Fruit fly (Drosophila melanogaster): Measurements from ENCODE around the gene CG13284.
A peak's percentile ranks its signal among the peaks of the same experiment; 100 is the strongest.

CG13284 gene

DNA sequence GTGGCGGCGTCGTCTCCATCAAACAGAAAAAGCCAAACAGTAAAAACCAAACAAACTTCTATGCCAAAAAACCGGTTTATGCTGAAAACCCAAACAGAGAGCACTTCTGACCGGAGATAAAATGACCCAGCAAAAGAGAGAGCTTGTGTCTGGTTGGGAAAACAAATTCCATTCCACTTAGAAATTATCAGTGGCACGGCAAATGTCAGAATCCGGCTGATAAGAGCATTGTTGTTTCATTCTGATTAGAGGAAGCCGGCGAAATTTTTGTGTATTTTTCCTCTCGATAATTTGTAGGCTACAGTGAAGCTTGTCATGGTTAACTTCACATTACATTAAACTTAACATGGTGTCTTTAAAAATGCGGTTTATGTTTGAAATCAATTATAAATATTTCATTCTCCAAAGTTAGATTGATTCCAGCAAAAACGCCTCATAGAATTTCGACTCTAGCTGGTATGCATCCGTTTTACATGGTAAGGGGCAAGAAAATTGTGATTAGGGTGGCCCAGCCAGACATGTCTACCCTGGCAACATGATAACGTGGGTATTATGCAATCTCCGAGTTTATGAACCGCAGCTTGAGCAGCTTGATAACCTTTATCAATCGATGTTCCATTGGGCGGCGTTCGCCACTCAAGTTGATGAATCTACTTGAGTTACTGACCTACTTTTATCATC is 31.0 kb downstream of the CG13284 start (continued):
- no peak for TF ChIP-seq Dll (GFP tag; IDR thresholded peaks at IDR 0.05; ENCODE audit: partially characterized antibody)
- TF ChIP-seq Hr51 (GFP tag; optimal IDR thresholded peaks at IDR 0.05), result peak in 1 of 2 experiments; percentile 37
- TF ChIP-seq CG17359 (tag; optimal IDR thresholded peaks at IDR 0.05), result no peak
- TF ChIP-seq lmd (GFP tag; IDR thresholded peaks at IDR 0.05), result no peak; the same call in 1 of the 2 replicates
- no peak for TF ChIP-seq Rx (GFP tag; IDR thresholded peaks at IDR 0.05)
- peak; percentile 52; the same call in 1 of the 3 replicates for TF ChIP-seq otp (GFP tag; IDR thresholded peaks at IDR 0.05)
- peak; percentile 38 for TF ChIP-seq Dad (GFP tag; optimal IDR thresholded peaks at IDR 0.05)
- TF ChIP-seq CG7556 (GFP tag; optimal IDR thresholded peaks at IDR 0.05), result peak; percentile 18
- peak; percentile 62; the same call in 1 of the 3 replicates for TF ChIP-seq CG6175 (GFP tag; IDR thresholded peaks at IDR 0.05)
- no peak for TF ChIP-seq ewg (GFP tag; optimal IDR thresholded peaks at IDR 0.05)
- peak; percentile 86 for TF ChIP-seq sd (tag; optimal IDR thresholded peaks at IDR 0.05)
- peak; percentile 40 for TF ChIP-seq CG1603 (tag; optimal IDR thresholded peaks at IDR 0.05)
- peak; percentile 13 for TF ChIP-seq ftz-f1 (GFP tag; optimal IDR thresholded peaks at IDR 0.05)
- TF ChIP-seq HmgZ (tag; optimal IDR thresholded peaks at IDR 0.05), result no peak
- peak; percentile 8 for TF ChIP-seq CG30403 (GFP tag; optimal IDR thresholded peaks at IDR 0.05)
- TF ChIP-seq B-H2 (GFP tag; optimal IDR thresholded peaks at IDR 0.05), result no peak
- TF ChIP-seq CG30020 (tag; optimal IDR thresholded peaks at IDR 0.05), result no peak
- no peak for TF ChIP-seq pum (GFP tag; optimal IDR thresholded peaks at IDR 0.05)
- TF ChIP-seq Nf-YA (GFP tag; IDR thresholded peaks at IDR 0.05), result no peak
- TF ChIP-seq gro (GFP tag; optimal IDR thresholded peaks at IDR 0.05), result peak; percentile 31
- peak; percentile 5 for TF ChIP-seq ERR (GFP tag; optimal IDR thresholded peaks at IDR 0.05)
- TF ChIP-seq Hr3 (GFP tag; optimal IDR thresholded peaks at IDR 0.05), result peak; percentile 3
- TF ChIP-seq nerfin-2 (GFP tag; IDR thresholded peaks at IDR 0.05; ENCODE audit: partially characterized antibody), result no peak
- no peak for TF ChIP-seq sr (GFP tag; IDR thresholded peaks at IDR 0.05)
- no peak for TF ChIP-seq amos (GFP tag; IDR thresholded peaks at IDR 0.05; ENCODE audit: partially characterized antibody)
- no peak for TF ChIP-seq CG16779 (GFP tag; IDR thresholded peaks at IDR 0.05)
- peak; percentile 49 for TF ChIP-seq CG15269 (tag; optimal IDR thresholded peaks at IDR 0.05)
- TF ChIP-seq sisA (GFP tag; IDR thresholded peaks at IDR 0.05), result peak; percentile 6; the same call in 1 of the 2 replicates
- TF ChIP-seq Atf-2 (GFP tag; optimal IDR thresholded peaks at IDR 0.05), result no peak
- TF ChIP-seq emc (GFP tag; optimal IDR thresholded peaks at IDR 0.05), result no peak
- TF ChIP-seq sens (GFP tag), result peak; percentile 87
- peak; percentile 34 for TF ChIP-seq Hmr (GFP tag; optimal IDR thresholded peaks at IDR 0.05)
- TF ChIP-seq Vsx1 (GFP tag; optimal IDR thresholded peaks at IDR 0.05), result no peak
- no peak for TF ChIP-seq fd3F (GFP tag; optimal IDR thresholded peaks at IDR 0.05)
- TF ChIP-seq jumu (GFP tag; optimal IDR thresholded peaks at IDR 0.05), result no peak
- TF ChIP-seq CG32532 (GFP tag; IDR thresholded peaks at IDR 0.05), result peak; percentile 22; the same call in 1 of the 2 replicates
- TF ChIP-seq fd96Cb (tag; optimal IDR thresholded peaks at IDR 0.05), result no peak
- no peak for TF ChIP-seq Mrtf (GFP tag; IDR thresholded peaks at IDR 0.05)
- 0 out of 3 replicates have a peak, but pooled peaks have one; percentile 17 for TF ChIP-seq H15 (GFP tag; IDR thresholded peaks at IDR 0.05)
- TF ChIP-seq HLH3B (GFP tag; IDR thresholded peaks at IDR 0.05), result peak; percentile 13; the same call in 1 of the 2 replicates
- TF ChIP-seq CG12769 (tag; optimal IDR thresholded peaks at IDR 0.05), result peak; percentile 45
- peak; percentile 16 for TF ChIP-seq Xbp1 (GFP tag; optimal IDR thresholded peaks at IDR 0.05)
- TF ChIP-seq Dbx (GFP tag; IDR thresholded peaks at IDR 0.05), result peak; percentile 63; the same call in 2 of the 3 replicates
- no peak for TF ChIP-seq CG3847 (GFP tag; IDR thresholded peaks at IDR 0.05)
- TF ChIP-seq nau (GFP tag; optimal IDR thresholded peaks at IDR 0.05), result no peak
- TF ChIP-seq ems (GFP tag; optimal IDR thresholded peaks at IDR 0.05), result no peak
- TF ChIP-seq stc (GFP tag; IDR thresholded peaks at IDR 0.05), result peak; percentile 9; the same call in 1 of the 2 replicates
- TF ChIP-seq Dip3 (GFP tag; optimal IDR thresholded peaks at IDR 0.05), result peak; percentile 73
- no peak for TF ChIP-seq CG3995 (GFP tag; optimal IDR thresholded peaks at IDR 0.05)
- TF ChIP-seq insv (GFP tag; optimal IDR thresholded peaks at IDR 0.05), result peak; percentile 76 to 97
